Fruit fly (Drosophila melanogaster) whole organism, embryonic: ENCODE measurements around the gene Cbp20.
A peak's percentile ranks its signal among the peaks of the same experiment; 100 is the strongest.

ENCODE experiments used
- Adf1 ChIP-seq: fragments of 200-800 bp; sonication (Bioruptor generic); IDR thresholded peaks from 2 replicates; pipeline ENCODE4 v1.3.6; 2022; ENCODE audit warnings: missing biosample characterization, missing genetic modification characterization
- C15 ChIP-seq: fragments of 200-800 bp; sonication (Bioruptor generic); IDR thresholded peaks from 3 replicates; pipeline ENCODE4 v1.3.6; 2022; ENCODE audit warnings: missing biosample characterization, missing genetic modification characterization
- CG1024 ChIP-seq: fragments of 200-800 bp; sonication (Bioruptor generic); IDR thresholded peaks from 2 replicates; pipeline ENCODE4 v1.3.6; 2022; ENCODE audit warnings: missing biosample characterization, missing genetic modification characterization
- CG10267 ChIP-seq: fragments of 200-800 bp; sonication (Bioruptor generic); optimal IDR thresholded peaks from 2 replicates; lab custom pipeline; 2018; ENCODE audit warnings: missing biosample characterization, mild to moderate bottlenecking, missing genetic modification characterization, moderate library complexity
- CG11247 ChIP-seq: fragments of 200-800 bp; sonication (Bioruptor generic); IDR thresholded peaks from 2 replicates; pipeline ENCODE4 v1.3.6; 2022; ENCODE audit warnings: missing biosample characterization, missing genetic modification characterization
- CG11723 ChIP-seq: fragments of 200-800 bp; sonication (Bioruptor generic); optimal IDR thresholded peaks from 2 replicates; lab custom pipeline; 2017; ENCODE audit warnings: missing biosample characterization, mild to moderate bottlenecking, missing genetic modification characterization
- CG12236 ChIP-seq: fragments of 200-800 bp; sonication (Bioruptor generic); optimal IDR thresholded peaks from 2 replicates; lab custom pipeline; 2016; ENCODE audit warnings: missing biosample characterization, missing genetic modification characterization
- CG12299 ChIP-seq: fragments of 200-800 bp; sonication (Bioruptor generic); optimal IDR thresholded peaks from 2 replicates; lab custom pipeline; 2018; ENCODE audit warnings: missing biosample characterization, mild to moderate bottlenecking, missing genetic modification characterization
- CG1233 ChIP-seq: fragments of 200-800 bp; sonication (Bioruptor generic); optimal IDR thresholded peaks from 4 replicates; lab custom pipeline; 2018; ENCODE audit warnings: missing biosample characterization, mild to moderate bottlenecking, missing genetic modification characterization
- CG12659 ChIP-seq: fragments of 200-800 bp; sonication (Bioruptor generic); optimal IDR thresholded peaks from 3 replicates; lab custom pipeline; 2017; ENCODE audit warnings: mild to moderate bottlenecking, missing biosample characterization, missing genetic modification reagents, missing genetic modification characterization
- CG13296 ChIP-seq: fragments of 200-800 bp; sonication (Bioruptor generic); optimal IDR thresholded peaks from 3 replicates; lab custom pipeline; 2018; ENCODE audit warnings: missing biosample characterization, mild to moderate bottlenecking, missing genetic modification characterization
- CG15011 ChIP-seq: fragments of 200-800 bp; sonication (Bioruptor generic); optimal IDR thresholded peaks from 3 replicates; lab custom pipeline; 2018; ENCODE audit warnings: missing biosample characterization, mild to moderate bottlenecking, missing genetic modification characterization
- CG17186 ChIP-seq: fragments of 200-800 bp; sonication (Bioruptor generic); optimal IDR thresholded peaks from 3 replicates; lab custom pipeline; 2017; ENCODE audit warnings: missing biosample characterization, missing genetic modification reagents, missing genetic modification characterization
- CG2116 ChIP-seq: fragments of 200-800 bp; sonication (Bioruptor generic); optimal IDR thresholded peaks from 3 replicates; lab custom pipeline; 2018; ENCODE audit warnings: missing biosample characterization, mild to moderate bottlenecking, missing genetic modification characterization
- CG2889 ChIP-seq: fragments of 200-800 bp; sonication (Bioruptor generic); IDR thresholded peaks from 3 replicates; pipeline ENCODE4 v1.3.6; 2022; ENCODE audit warnings: missing biosample characterization, missing genetic modification characterization
- CG3163 ChIP-seq: fragments of 200-800 bp; sonication (Bioruptor generic); optimal IDR thresholded peaks from 3 replicates; lab custom pipeline; 2016; ENCODE audit warnings: missing biosample characterization, missing genetic modification characterization
- CG4707 ChIP-seq: fragments of 200-800 bp; sonication (Bioruptor generic); optimal IDR thresholded peaks from 2 replicates; lab custom pipeline; 2018; ENCODE audit warnings: missing biosample characterization, mild to moderate bottlenecking, missing genetic modification characterization, moderate library complexity
- CG5180 ChIP-seq: fragments of 200-800 bp; sonication (Bioruptor generic); optimal IDR thresholded peaks from 3 replicates; lab custom pipeline; 2017; ENCODE audit warnings: missing biosample characterization, missing genetic modification characterization, mild to moderate bottlenecking, moderate library complexity, missing genetic modification reagents
- CG6683 ChIP-seq: fragments of 200-800 bp; sonication (Bioruptor generic); optimal IDR thresholded peaks from 2 replicates; lab custom pipeline; 2017; ENCODE audit warnings: missing biosample characterization, mild to moderate bottlenecking, missing genetic modification characterization, missing genetic modification reagents
- CG6689 ChIP-seq: fragments of 200-800 bp; sonication (Bioruptor generic); IDR thresholded peaks from 2 replicates; pipeline ENCODE4 v1.3.6; 2022; ENCODE audit warnings: missing biosample characterization, missing genetic modification characterization
- CG9797 ChIP-seq: fragments of 200-800 bp; sonication (Bioruptor generic); optimal IDR thresholded peaks from 3 replicates; lab custom pipeline; 2018; ENCODE audit warnings: missing biosample characterization, mild to moderate bottlenecking, missing genetic modification characterization
- Ets65A ChIP-seq: fragments of 200-800 bp; sonication (Bioruptor generic); peaks from one replicate; lab custom pipeline; 2016; ENCODE audit warnings: missing biosample characterization, missing genetic modification characterization
- Fer1 ChIP-seq: fragments of 200-800 bp; sonication (Bioruptor generic); optimal IDR thresholded peaks from 2 replicates; lab custom pipeline; 2017; ENCODE audit warnings: missing biosample characterization, mild to moderate bottlenecking, missing genetic modification characterization
- Hey ChIP-seq: fragments of 200-800 bp; sonication (Bioruptor generic); optimal IDR thresholded peaks from 3 replicates; lab custom pipeline; 2018; ENCODE audit warnings: missing biosample characterization, mild to moderate bottlenecking, missing genetic modification characterization
- Hmx ChIP-seq: fragments of 200-800 bp; sonication (Bioruptor generic); optimal IDR thresholded peaks from 2 replicates; lab custom pipeline; 2016; ENCODE audit warnings: missing biosample characterization, missing genetic modification characterization
- Hr51 ChIP-seq, 2 experiments: fragments of 200-800 bp; sonication (Bioruptor generic); optimal IDR thresholded peaks; 2 replicates in 1 of 2; 3 replicates in 1 of 2; lab custom pipeline; 2016 to 2018; ENCODE audit warnings: missing biosample characterization in 2 of 2, missing genetic modification characterization in 2 of 2, mild to moderate bottlenecking in 1 of 2, moderate library complexity in 1 of 2
- Hsf ChIP-seq: fragments of 200-800 bp; sonication (Bioruptor generic); optimal IDR thresholded peaks from 3 replicates; lab custom pipeline; 2016; ENCODE audit warnings: missing biosample characterization, missing genetic modification characterization
- NC2α ChIP-seq: fragments of 200-800 bp; sonication (Bioruptor generic); optimal IDR thresholded peaks from 2 replicates; lab custom pipeline; 2016; ENCODE audit warnings: missing biosample characterization, missing genetic modification characterization
- Nf-YB ChIP-seq: fragments of 200-800 bp; sonication (Bioruptor generic); optimal IDR thresholded peaks from 3 replicates; lab custom pipeline; 2019; ENCODE audit warnings: missing biosample characterization, mild to moderate bottlenecking, missing genetic modification characterization, moderate library complexity
- crc ChIP-seq: fragments of 200-800 bp; sonication (Bioruptor generic); optimal IDR thresholded peaks from 2 replicates; lab custom pipeline; 2016; ENCODE audit warnings: missing biosample characterization, missing genetic modification characterization
- cwo ChIP-seq: fragments of 200-800 bp; sonication (Bioruptor generic); optimal IDR thresholded peaks from 3 replicates; lab custom pipeline; 2017; ENCODE audit warnings: missing biosample characterization, missing genetic modification characterization, mild to moderate bottlenecking, moderate library complexity, missing genetic modification reagents
- dan ChIP-seq: fragments of 200-800 bp; sonication (Bioruptor generic); IDR thresholded peaks from 2 replicates; pipeline ENCODE4 v1.3.6; 2022; ENCODE audit warnings: missing biosample characterization, missing genetic modification characterization
- eve ChIP-seq, 2 experiments: fragments of >200 bp; optimal IDR thresholded peaks; 2 replicates each; lab custom pipeline; 2017; ENCODE audit warnings: missing biosample characterization in 2 of 2, missing genetic modification characterization in 2 of 2
- fd102C ChIP-seq: fragments of 200-800 bp; sonication (Bioruptor generic); optimal IDR thresholded peaks from 2 replicates; lab custom pipeline; 2018; ENCODE audit warnings: missing biosample characterization, mild to moderate bottlenecking, missing genetic modification characterization, moderate library complexity
- gem ChIP-seq: fragments of 200-800 bp; sonication (Bioruptor generic); optimal IDR thresholded peaks from 2 replicates; lab custom pipeline; 2019; ENCODE audit warnings: missing biosample characterization, mild to moderate bottlenecking, missing genetic modification characterization, moderate library complexity
- gt ChIP-seq: fragments of 200-800 bp; sonication (Bioruptor generic); IDR thresholded peaks from 2 replicates; pipeline ENCODE4 v1.3.6; 2022; ENCODE audit warnings: missing biosample characterization, missing genetic modification characterization
- hkb ChIP-seq, 2 experiments: fragments of 200-800 bp in 1 of 2; fragments of >200 bp in 1 of 2; sonication (Bioruptor generic) in 1 of 2; IDR thresholded peaks in 1 of 2; optimal IDR thresholded peaks in 1 of 2; 2 replicates each; pipeline versions ENCODE4 v1.3.6 to Lab custom; 2017 to 2022; ENCODE audit warnings: missing biosample characterization in 1 of 2, missing genetic modification characterization in 1 of 2
- lab ChIP-seq: fragments of 200-800 bp; sonication (Bioruptor generic); optimal IDR thresholded peaks from 3 replicates; lab custom pipeline; 2017; ENCODE audit warnings: missing biosample characterization, missing genetic modification characterization, mild to moderate bottlenecking, moderate library complexity, missing genetic modification reagents
- mam ChIP-seq: fragments of 200-800 bp; sonication (Bioruptor generic); optimal IDR thresholded peaks from 3 replicates; lab custom pipeline; 2016; ENCODE audit warnings: missing biosample characterization, missing genetic modification characterization
- pho ChIP-seq: fragments of 200-800 bp; sonication (Bioruptor generic); optimal IDR thresholded peaks from 2 replicates; lab custom pipeline; 2016; ENCODE audit warnings: missing biosample characterization, missing genetic modification characterization
- psq ChIP-seq: fragments of 200-800 bp; sonication (Bioruptor generic); optimal IDR thresholded peaks from 2 replicates; lab custom pipeline; 2017; ENCODE audit warnings: missing biosample characterization, missing genetic modification characterization
- pum ChIP-seq: fragments of 200-800 bp; sonication (Bioruptor generic); optimal IDR thresholded peaks from 2 replicates; lab custom pipeline; 2016; ENCODE audit warnings: missing biosample characterization, missing genetic modification characterization
- row ChIP-seq: fragments of 200-800 bp; sonication (Bioruptor generic); IDR thresholded peaks from 3 replicates; pipeline ENCODE4 v1.3.6; 2022; ENCODE audit warnings: missing biosample characterization, missing genetic modification characterization
- sna ChIP-seq: fragments of 200-800 bp; sonication (Bioruptor generic); IDR thresholded peaks from 2 replicates; pipeline ENCODE4 v1.3.6; 2022; ENCODE audit warnings: missing biosample characterization, missing genetic modification characterization; ENCODE audit not compliant: partially characterized antibody
- sr ChIP-seq: fragments of 200-800 bp; sonication (Bioruptor generic); IDR thresholded peaks from 3 replicates; pipeline ENCODE4 v1.3.6; 2022; ENCODE audit warnings: missing biosample characterization, missing genetic modification characterization
- tin ChIP-seq: fragments of 200-800 bp; sonication (Bioruptor generic); optimal IDR thresholded peaks from 3 replicates; lab custom pipeline; 2016; ENCODE audit warnings: missing biosample characterization, missing genetic modification characterization
- trem ChIP-seq: fragments of 200-800 bp; optimal IDR thresholded peaks from 3 replicates; lab custom pipeline; 2019; ENCODE audit warnings: missing biosample characterization, mild to moderate bottlenecking, missing genetic modification characterization, moderate library complexity
- vnd ChIP-seq: fragments of 200-800 bp; sonication (Bioruptor generic); IDR thresholded peaks from 3 replicates; pipeline ENCODE4 v1.3.6; 2022; ENCODE audit warnings: missing biosample characterization, missing genetic modification characterization; ENCODE audit not compliant: partially characterized antibody
- vvl ChIP-seq: fragments of 200-800 bp; sonication (Bioruptor generic); IDR thresholded peaks from 2 replicates; pipeline ENCODE4 v1.3.6; 2022; ENCODE audit warnings: missing biosample characterization, missing genetic modification characterization
- yki ChIP-seq: fragments of >200 bp; optimal IDR thresholded peaks from 3 replicates; lab custom pipeline; 2018

Gene Cbp20

dm6 chr3R:18125023-18125630, 39.3 kb upstream of the Cbp20 start (continued):
- peak; percentile 29 for TF ChIP-seq trem (tag; lab: Kevin White, UChicago)
- no peak for TF ChIP-seq Adf1 (GFP tag; lab: Robert Waterston, UW)
- peak; percentile 61 for TF ChIP-seq crc
- TF ChIP-seq NC2α: no peak
- TF ChIP-seq Ets65A (GFP tag; lab: Kevin White, UChicago): peak; percentile 96
- peak; percentile 98 for TF ChIP-seq vvl (GFP tag; lab: Robert Waterston, UW)
- TF ChIP-seq CG5180 (GFP tag; lab: Kevin White, UChicago): peak; percentile 45
- TF ChIP-seq lab (GFP tag; lab: Kevin White, UChicago): peak; percentile 76
- TF ChIP-seq CG4707: peak; percentile 15
- no peak; the same call in 1 of the 2 replicates for TF ChIP-seq dan
- TF ChIP-seq CG2889: peak; percentile 86
- TF ChIP-seq CG6689 (GFP tag; lab: Robert Waterston, UW): peak; percentile 94
- no peak for TF ChIP-seq CG2116
- TF ChIP-seq hkb (optimal IDR thresholded peaks at IDR 0.05; lab: Kevin White, UChicago): no peak
- peak; percentile 86 for TF ChIP-seq hkb (GFP tag; IDR thresholded peaks at IDR 0.05; lab: Robert Waterston, UW)
- TF ChIP-seq gt (GFP tag; lab: Robert Waterston, UW): peak; percentile 82
- TF ChIP-seq CG12236 (GFP tag; lab: Kevin White, UChicago): peak; percentile 41
- peak; percentile 75 for TF ChIP-seq CG1024 (GFP tag; lab: Robert Waterston, UW)
- TF ChIP-seq Hr51 (GFP tag; optimal IDR thresholded peaks at IDR 0.05; lab: Kevin White, UChicago): peak; percentile 62 to 63
- no peak for TF ChIP-seq Hey (tag; lab: Kevin White, UChicago)
- no peak for TF ChIP-seq sna (GFP tag; lab: Robert Waterston, UW)
- no peak for TF ChIP-seq CG12299
- peak; percentile 46 for TF ChIP-seq psq (GFP tag; lab: Kevin White, UChicago)
- TF ChIP-seq mam: peak; percentile 78
- TF ChIP-seq CG17186: no peak
- peak; percentile 93 for TF ChIP-seq row (GFP tag; lab: Robert Waterston, UW)
- TF ChIP-seq Hmx (GFP tag; lab: Kevin White, UChicago): no peak
- no peak for TF ChIP-seq Fer1
- peak; percentile 92 for TF ChIP-seq CG11247 (GFP tag; lab: Robert Waterston, UW)
- TF ChIP-seq CG9797 (GFP tag; lab: Kevin White, UChicago): no peak
- peak; percentile 32 for TF ChIP-seq fd102C (GFP tag; lab: Kevin White, UChicago)
- TF ChIP-seq CG1233 (GFP tag; lab: Kevin White, UChicago): peak; percentile 68
- TF ChIP-seq Hsf (GFP tag; lab: Kevin White, UChicago): peak; percentile 73
- peak; percentile 69; the same call in 1 of the 3 replicates for TF ChIP-seq C15 (GFP tag; lab: Robert Waterston, UW)
- peak; percentile 48 for TF ChIP-seq CG11723 (GFP tag; lab: Kevin White, UChicago)
- peak; percentile 30 for TF ChIP-seq CG3163 (GFP tag; lab: Kevin White, UChicago)
- peak; percentile 19 for TF ChIP-seq cwo (GFP tag; lab: Kevin White, UChicago)
- TF ChIP-seq CG10267 (tag; lab: Kevin White, UChicago): peak; percentile 42
- no peak for TF ChIP-seq vnd (GFP tag; lab: Robert Waterston, UW)
- no peak for TF ChIP-seq eve (GFP tag; optimal IDR thresholded peaks at IDR 0.05; lab: Kevin White, UChicago)
- peak; percentile 53 for TF ChIP-seq pho (GFP tag; lab: Kevin White, UChicago)
- no peak for TF ChIP-seq yki (lab: Kevin White, UChicago)
- TF ChIP-seq gem (tag; lab: Kevin White, UChicago): peak; percentile 77
- peak; percentile 93 for TF ChIP-seq sr
- peak; percentile 92 for TF ChIP-seq pum (GFP tag; lab: Kevin White, UChicago)
- TF ChIP-seq Nf-YB (GFP tag; lab: Kevin White, UChicago): peak; percentile 9
- no peak for TF ChIP-seq CG6683 (GFP tag; lab: Kevin White, UChicago)
- peak; percentile 41 for TF ChIP-seq CG12659 (GFP tag; lab: Kevin White, UChicago)
- peak; percentile 72 for TF ChIP-seq CG13296 (GFP tag; lab: Kevin White, UChicago)
- TF ChIP-seq tin (GFP tag; lab: Kevin White, UChicago): peak; percentile 80
- peak; percentile 20 for TF ChIP-seq CG15011 (GFP tag; lab: Kevin White, UChicago)
